Worm (Caenorhabditis elegans) whole organism, L4/young adult: ENCODE data around the gene mrpl-18.

ENCODE experiments used
- W03F9.2 ChIP-seq: fragments of 150-350 bp; optimal IDR thresholded peaks from 2 replicates; lab custom pipeline; 2014; ENCODE audit warnings: missing biosample characterization, missing genetic modification characterization
- dao-5 ChIP-seq: sonication (generic microtip); optimal IDR thresholded peaks from 2 replicates; lab custom pipeline; 2016; ENCODE audit warnings: missing genotype, missing genetic modification characterization, moderate library complexity, missing compliant biosample characterization
- him-1 ChIP-seq: sonication (generic microtip); optimal IDR thresholded peaks from 2 replicates; lab custom pipeline; 2016; ENCODE audit warnings: missing genotype, missing genetic modification reagents, missing genetic modification characterization, missing compliant biosample characterization

- no peak for TF ChIP-seq W03F9.2 (tag; lab: Kevin White, UChicago)
- no peak for TF ChIP-seq him-1
- TF ChIP-seq dao-5 (tag; lab: Kevin White, UChicago) = no peak
Measured at ce11 chrIII:8161238-8161637, 16.4 kb downstream of the mrpl-18 start, which contains the start of gene inpp-5K.
